Worm (Caenorhabditis elegans) whole organism, young adult: Measurements from ENCODE around the gene nmur-1.

Experiments used
- F22D6.2 ChIP-seq: sonication (generic microtip); optimal IDR thresholded peaks from 2 replicates; lab custom pipeline; 2016; ENCODE audit warnings: mild to moderate bottlenecking, missing genetic modification characterization, missing compliant biosample characterization
- nhr-80 ChIP-seq: sonication (generic microtip); optimal IDR thresholded peaks from 2 replicates; lab custom pipeline; 2016; ENCODE audit warnings: missing genetic modification characterization, missing compliant biosample characterization

The nmur-1 gene

DNA sequence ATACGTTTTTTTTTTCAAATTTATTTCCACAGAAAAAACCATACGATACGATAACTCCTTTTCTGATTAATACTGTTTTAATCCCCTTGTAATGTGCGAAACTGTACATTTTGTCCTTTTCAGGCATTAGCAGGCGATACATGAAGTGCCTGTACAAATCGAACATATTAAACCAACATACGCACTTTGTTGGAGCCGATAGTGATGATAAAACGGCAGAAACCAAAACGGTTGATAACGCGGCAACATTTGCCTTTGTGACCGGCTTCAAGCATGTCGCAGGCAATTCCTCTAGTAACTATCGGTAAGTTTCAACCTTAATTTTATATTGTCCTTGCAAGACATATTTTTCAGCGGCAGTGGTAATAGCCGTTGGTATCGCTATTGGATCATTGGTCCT is 53.5 kb downstream of the nmur-1 start, which contains the start of gene nep-22:
nep-22 (plus strand) TSS at position 245 of the 400 bp plus-strand sequence.
- TF ChIP-seq F22D6.2 (tag; lab: Kevin White, UChicago), result no peak
- peak; percentile 69 for TF ChIP-seq nhr-80 (tag; lab: Kevin White, UChicago)
